Worm (Caenorhabditis elegans): Measurements from ENCODE around the gene C10G8.4.

Gene C10G8.4

ce11 chrV:5272619-5273074 lies 39.1 kb upstream of the C10G8.4 start:
- TF ChIP-seq nhr-12 (tag; optimal IDR thresholded peaks at IDR 0.05) = no peak
- TF ChIP-seq hlh-4 (tag; optimal IDR thresholded peaks at IDR 0.05) = no peak
- TF ChIP-seq ceh-82 (tag; optimal IDR thresholded peaks at IDR 0.05) = peak in 1 of 3 experiments; percentile 20
- TF ChIP-seq lin-13 (GFP tag; optimal IDR thresholded peaks at IDR 0.05) = no peak
- peak; percentile 95 for TF ChIP-seq nhr-85 (tag)
- TF ChIP-seq pax-3 (tag; optimal IDR thresholded peaks at IDR 0.05) = no peak
- peak; percentile 18 for TF ChIP-seq skn-1 (tag; optimal IDR thresholded peaks at IDR 0.05)
- no peak for TF ChIP-seq nhr-76 (tag; optimal IDR thresholded peaks at IDR 0.05)
- peak; percentile 72 for TF ChIP-seq unc-130 (tag; optimal IDR thresholded peaks at IDR 0.05)
- TF ChIP-seq egl-13 (tag; optimal IDR thresholded peaks at IDR 0.05) = no peak
- peak; percentile 17 for TF ChIP-seq nhr-11 (tag; optimal IDR thresholded peaks at IDR 0.05)
- no peak for TF ChIP-seq ces-1 (GFP tag; optimal IDR thresholded peaks at IDR 0.05)
- TF ChIP-seq grh-1 (GFP tag; IDR thresholded peaks at IDR 0.05) = peak; percentile 84
- TF ChIP-seq lin-39 (tag; optimal IDR thresholded peaks at IDR 0.05) = no peak
- no peak for TF ChIP-seq nhr-84 (tag; optimal IDR thresholded peaks at IDR 0.05)
- TF ChIP-seq snpc-4 (tag; optimal IDR thresholded peaks at IDR 0.05) = no peak
- TF ChIP-seq efl-1 (optimal IDR thresholded peaks at IDR 0.05) = peak in 1 of 2 experiments; percentile 7
- TF ChIP-seq efl-1 (GFP tag; optimal IDR thresholded peaks at IDR 0.05 in 1 of 2) = peak in 1 of 2 experiments; percentile 91
- TF ChIP-seq mab-9 (GFP tag; IDR thresholded peaks at IDR 0.05) = no peak
- no peak for TF ChIP-seq ceh-88 (GFP tag; IDR thresholded peaks at IDR 0.05)
- TF ChIP-seq C16A3.4 (tag; optimal IDR thresholded peaks at IDR 0.05) = peak; percentile 43
- TF ChIP-seq snu-23 (GFP tag; optimal IDR thresholded peaks at IDR 0.05) = peak; percentile 74
- peak in 1 of 2 experiments; percentile 40 for TF ChIP-seq lin-35 (GFP tag; optimal IDR thresholded peaks at IDR 0.05)
- peak in 5 of 6 experiments; percentile 42 to 71 (median 64) for TF ChIP-seq elt-3 (tag; optimal IDR thresholded peaks at IDR 0.05)
- TF ChIP-seq nhr-77 (tag; optimal IDR thresholded peaks at IDR 0.05) = no peak
- TF ChIP-seq ets-5 (GFP tag; IDR thresholded peaks at IDR 0.05) = no peak
- TF ChIP-seq lir-3 (tag; optimal IDR thresholded peaks at IDR 0.05; ENCODE audit: poor library complexity) = peak; percentile 9
- no peak for TF ChIP-seq nhr-28 (tag; optimal IDR thresholded peaks at IDR 0.05)
- peak; percentile 12 for TF ChIP-seq fkh-10 (GFP tag; optimal IDR thresholded peaks at IDR 0.05)
- no peak for TF ChIP-seq C04F5.9 (tag; optimal IDR thresholded peaks at IDR 0.05)
- no peak for TF ChIP-seq fkh-4 (tag; optimal IDR thresholded peaks at IDR 0.05; ENCODE audit: borderline replicate concordance)
- TF ChIP-seq xbp-1 (tag; optimal IDR thresholded peaks at IDR 0.05) = peak; percentile 36
- TF ChIP-seq unc-86 (tag; optimal IDR thresholded peaks at IDR 0.05) = no peak
- TF ChIP-seq fkh-8 (tag; optimal IDR thresholded peaks at IDR 0.05) = no peak
- peak; percentile 1 to 4 for TF ChIP-seq lsy-2 (tag; optimal IDR thresholded peaks at IDR 0.05)
- no peak for TF ChIP-seq nhr-237 (tag; optimal IDR thresholded peaks at IDR 0.05)
- TF ChIP-seq nhr-19 (GFP tag; conservative IDR thresholded peaks at IDR 0.05) = peak; percentile 85
- TF ChIP-seq mdl-1 (tag; optimal IDR thresholded peaks at IDR 0.05) = peak in 1 of 2 experiments; percentile 44
- TF ChIP-seq tbx-2 (tag; optimal IDR thresholded peaks at IDR 0.05) = peak; percentile 20
- peak; percentile 23 for TF ChIP-seq swsn-7 (tag; optimal IDR thresholded peaks at IDR 0.05)
- no peak for TF ChIP-seq unc-30 (tag; optimal IDR thresholded peaks at IDR 0.05)
- no peak for TF ChIP-seq isw-1 (GFP tag; IDR thresholded peaks at IDR 0.05)
- TF ChIP-seq nhr-47 (tag; optimal IDR thresholded peaks at IDR 0.05) = peak; percentile 50
- peak; percentile 39 for TF ChIP-seq ztf-4 (tag; optimal IDR thresholded peaks at IDR 0.05)
- peak; percentile 8 for TF ChIP-seq dsc-1 (tag; optimal IDR thresholded peaks at IDR 0.05)
- no peak for TF ChIP-seq vab-15 (tag; optimal IDR thresholded peaks at IDR 0.05)
- TF ChIP-seq nhr-20 (tag; optimal IDR thresholded peaks at IDR 0.05) = peak; percentile 96
- peak; percentile 82 for TF ChIP-seq lin-14 (GFP tag; optimal IDR thresholded peaks at IDR 0.05)
- TF ChIP-seq nhr-90 (tag; optimal IDR thresholded peaks at IDR 0.05; ENCODE audit: poor library complexity) = peak; percentile 45
- TF ChIP-seq pqm-1 (tag; optimal IDR thresholded peaks at IDR 0.05) = no peak
- TF ChIP-seq unc-98 (GFP tag; IDR thresholded peaks at IDR 0.05) = no peak
- TF ChIP-seq blmp-1 (tag; optimal IDR thresholded peaks at IDR 0.05) = peak; percentile 9
- peak; percentile 81 for TF ChIP-seq nhr-71 (tag; optimal IDR thresholded peaks at IDR 0.05)

Measured in whole organism, L1 larva.